Fruit fly (Drosophila melanogaster) whole organism, prepupa: ENCODE results near the gene CG15773.

Experiments
- Blimp-1 ChIP-seq: fragments of 200-800 bp; sonication (Bioruptor generic); optimal IDR thresholded peaks from 3 replicates; lab custom pipeline; 2017; ENCODE audit warnings: missing biosample characterization, missing genetic modification characterization, mild to moderate bottlenecking, moderate library complexity, missing genetic modification reagents
- CG10631 ChIP-seq: fragments of 200-800 bp; sonication (Bioruptor generic); optimal IDR thresholded peaks from 2 replicates; lab custom pipeline; 2016; ENCODE audit warnings: missing biosample characterization, missing genetic modification characterization
- CG10669 ChIP-seq: fragments of 200-800 bp; sonication (Bioruptor generic); optimal IDR thresholded peaks from 3 replicates; lab custom pipeline; 2018; ENCODE audit warnings: missing biosample characterization, mild to moderate bottlenecking, missing genetic modification characterization, moderate library complexity
- CG11294 ChIP-seq: fragments of 200-800 bp; sonication (Bioruptor generic); IDR thresholded peaks from 2 replicates; pipeline ENCODE4 v1.3.6; 2022; ENCODE audit warnings: missing biosample characterization, missing genetic modification characterization
- CG11762 ChIP-seq: fragments of 200-800 bp; sonication (Bioruptor generic); optimal IDR thresholded peaks from 3 replicates; lab custom pipeline; 2016; ENCODE audit warnings: missing biosample characterization, missing genetic modification characterization; ENCODE audit not compliant: insufficient read depth
- CG15336 ChIP-seq: fragments of 200-800 bp; sonication (Bioruptor generic); IDR thresholded peaks from 2 replicates; pipeline ENCODE4 v1.3.6; 2022; ENCODE audit warnings: missing biosample characterization, missing genetic modification characterization
- CG16779 ChIP-seq: fragments of 200-800 bp; sonication (Bioruptor generic); optimal IDR thresholded peaks from 3 replicates; lab custom pipeline; 2017; ENCODE audit warnings: missing biosample characterization, mild to moderate bottlenecking, missing genetic modification characterization
- CG3032 ChIP-seq: fragments of 200-800 bp; optimal IDR thresholded peaks from 2 replicates; lab custom pipeline; 2019; ENCODE audit warnings: missing biosample characterization, mild to moderate bottlenecking, missing genetic modification characterization, moderate library complexity
- CG31627 ChIP-seq: fragments of 200-800 bp; sonication (Bioruptor generic); optimal IDR thresholded peaks from 3 replicates; lab custom pipeline; 2016; ENCODE audit warnings: missing biosample characterization, missing genetic modification characterization
- CG32006 ChIP-seq: fragments of 200-800 bp; sonication (Bioruptor generic); optimal IDR thresholded peaks from 3 replicates; lab custom pipeline; 2017; ENCODE audit warnings: missing biosample characterization, mild to moderate bottlenecking, missing genetic modification characterization
- CG34406 ChIP-seq: fragments of 200-800 bp; sonication (Bioruptor generic); optimal IDR thresholded peaks from 3 replicates; lab custom pipeline; 2016; ENCODE audit warnings: missing biosample characterization, missing genetic modification characterization
- CG3919 ChIP-seq: fragments of 200-800 bp; sonication (Bioruptor generic); optimal IDR thresholded peaks from 3 replicates; lab custom pipeline; 2016; ENCODE audit warnings: missing biosample characterization, missing genetic modification characterization
- CG4318 ChIP-seq: fragments of 200-800 bp; sonication (Bioruptor generic); optimal IDR thresholded peaks from 3 replicates; lab custom pipeline; 2017; ENCODE audit warnings: missing biosample characterization, mild to moderate bottlenecking, missing genetic modification characterization
- CG6163 ChIP-seq: fragments of 200-800 bp; sonication (Bioruptor generic); IDR thresholded peaks from 3 replicates; pipeline ENCODE4 v1.3.6; 2022; ENCODE audit warnings: missing biosample characterization, missing genetic modification characterization
- CG6276 ChIP-seq: fragments of 200-800 bp; sonication (Bioruptor generic); optimal IDR thresholded peaks from 2 replicates; lab custom pipeline; 2017; ENCODE audit warnings: missing biosample characterization, mild to moderate bottlenecking, missing genetic modification characterization
- CG6792 ChIP-seq: fragments of 200-800 bp; sonication (Bioruptor generic); optimal IDR thresholded peaks from 3 replicates; lab custom pipeline; 2016; ENCODE audit warnings: missing biosample characterization, missing genetic modification characterization
- CG6808 ChIP-seq: fragments of 200-800 bp; sonication (Bioruptor generic); optimal IDR thresholded peaks from 3 replicates; lab custom pipeline; 2017; ENCODE audit warnings: missing biosample characterization, missing genetic modification characterization, mild to moderate bottlenecking, moderate library complexity, missing genetic modification reagents
- CG7368 ChIP-seq: fragments of 200-800 bp; sonication (Bioruptor generic); optimal IDR thresholded peaks from 3 replicates; lab custom pipeline; 2016; ENCODE audit warnings: missing biosample characterization, missing genetic modification characterization
- CG8119 ChIP-seq: fragments of 200-800 bp; sonication (Bioruptor generic); IDR thresholded peaks from 3 replicates; pipeline ENCODE4 v1.3.6; 2022; ENCODE audit warnings: missing biosample characterization, missing genetic modification characterization
- CG8319 ChIP-seq: fragments of 200-800 bp; sonication (Bioruptor generic); optimal IDR thresholded peaks from 3 replicates; lab custom pipeline; 2016; ENCODE audit warnings: missing biosample characterization, missing genetic modification characterization
- CG8632 ChIP-seq: fragments of 200-800 bp; sonication (Bioruptor generic); optimal IDR thresholded peaks from 3 replicates; lab custom pipeline; 2016; ENCODE audit warnings: missing biosample characterization, missing genetic modification characterization
- CG9139 ChIP-seq: fragments of 200-800 bp; sonication (Bioruptor generic); optimal IDR thresholded peaks from 3 replicates; lab custom pipeline; 2017; ENCODE audit warnings: missing biosample characterization, mild to moderate bottlenecking, missing genetic modification characterization
- Eip78C ChIP-seq: fragments of 200-800 bp; sonication (Bioruptor generic); peaks from one replicate; lab custom pipeline; 2016; ENCODE audit warnings: missing biosample characterization, missing genetic modification characterization
- Eip93F ChIP-seq: fragments of 200-800 bp; sonication (Bioruptor generic); optimal IDR thresholded peaks from 2 replicates; lab custom pipeline; 2016; ENCODE audit warnings: missing biosample characterization, mild to moderate bottlenecking, missing genetic modification characterization
- Ets21C ChIP-seq: fragments of 200-800 bp; sonication (Bioruptor generic); optimal IDR thresholded peaks from 3 replicates; lab custom pipeline; 2016; ENCODE audit warnings: missing biosample characterization, missing genetic modification characterization
- Ets96B ChIP-seq: fragments of 200-800 bp; optimal IDR thresholded peaks from 2 replicates; lab custom pipeline; 2019; ENCODE audit warnings: missing biosample characterization, mild to moderate bottlenecking, missing genetic modification characterization, moderate library complexity
- Gug ChIP-seq: fragments of 200-800 bp; sonication (Bioruptor generic); IDR thresholded peaks from 2 replicates; pipeline ENCODE4 v1.3.6; 2022; ENCODE audit warnings: missing biosample characterization, missing genetic modification characterization
- Lpt ChIP-seq: fragments of 200-800 bp; sonication (Bioruptor generic); optimal IDR thresholded peaks from 3 replicates; lab custom pipeline; 2016; ENCODE audit warnings: missing biosample characterization, missing genetic modification characterization
- Met ChIP-seq: fragments of 200-800 bp; sonication (Bioruptor generic); optimal IDR thresholded peaks from 3 replicates; lab custom pipeline; 2016; ENCODE audit warnings: missing biosample characterization, missing genetic modification characterization
- Smox ChIP-seq: fragments of 200-800 bp; sonication (Bioruptor generic); optimal IDR thresholded peaks from 3 replicates; lab custom pipeline; 2016; ENCODE audit warnings: missing biosample characterization, missing genetic modification characterization
- Sox102F ChIP-seq: fragments of 200-800 bp; sonication (Bioruptor generic); optimal IDR thresholded peaks from 2 replicates; lab custom pipeline; 2016; ENCODE audit warnings: missing biosample characterization, mild to moderate bottlenecking, missing genetic modification characterization
- Sox14 ChIP-seq: fragments of 200-800 bp; sonication (Bioruptor generic); optimal IDR thresholded peaks from 3 replicates; lab custom pipeline; 2016; ENCODE audit warnings: missing biosample characterization, missing genetic modification characterization
- Sox15 ChIP-seq: fragments of 200-800 bp; sonication (Bioruptor generic); optimal IDR thresholded peaks from 3 replicates; lab custom pipeline; 2016; ENCODE audit warnings: missing biosample characterization, missing genetic modification characterization
- achi ChIP-seq: fragments of 200-800 bp; sonication (Bioruptor generic); optimal IDR thresholded peaks from 3 replicates; lab custom pipeline; 2016; ENCODE audit warnings: missing biosample characterization, missing genetic modification characterization
- dac ChIP-seq: fragments of 200-800 bp; sonication (Bioruptor generic); optimal IDR thresholded peaks from 2 replicates; lab custom pipeline; 2017; ENCODE audit warnings: missing biosample characterization, mild to moderate bottlenecking, missing genetic modification characterization
- dsx ChIP-seq: fragments of 200-800 bp; optimal IDR thresholded peaks from 3 replicates; lab custom pipeline; 2019; ENCODE audit warnings: missing biosample characterization, mild to moderate bottlenecking, missing genetic modification characterization, moderate library complexity; ENCODE audit not compliant: poor library complexity, severe bottlenecking
- eg ChIP-seq: fragments of 200-800 bp; sonication (Bioruptor generic); IDR thresholded peaks from 3 replicates; pipeline ENCODE4 v1.3.6; 2022; ENCODE audit warnings: missing biosample characterization, missing genetic modification characterization
- esn ChIP-seq: fragments of 200-800 bp; sonication (Bioruptor generic); optimal IDR thresholded peaks from 2 replicates; lab custom pipeline; 2016; ENCODE audit warnings: missing biosample characterization, mild to moderate bottlenecking, missing genetic modification characterization, moderate library complexity
- fd59A ChIP-seq: fragments of 200-800 bp; sonication (Bioruptor generic); optimal IDR thresholded peaks from 2 replicates; lab custom pipeline; 2017; ENCODE audit warnings: missing biosample characterization, mild to moderate bottlenecking, missing genetic modification characterization, missing genetic modification reagents
- fd85E ChIP-seq: fragments of 200-800 bp; sonication (Bioruptor generic); optimal IDR thresholded peaks from 3 replicates; lab custom pipeline; 2016; ENCODE audit warnings: missing biosample characterization, missing genetic modification characterization
- fkh ChIP-seq: fragments of 200-800 bp; sonication (Bioruptor generic); optimal IDR thresholded peaks from 3 replicates; lab custom pipeline; 2017; ENCODE audit warnings: missing biosample characterization, mild to moderate bottlenecking, missing genetic modification characterization, moderate library complexity
- lz ChIP-seq: fragments of 200-800 bp; sonication (Bioruptor generic); optimal IDR thresholded peaks from 3 replicates; lab custom pipeline; 2016; ENCODE audit warnings: missing biosample characterization, missing genetic modification characterization
- net ChIP-seq: fragments of 200-800 bp; sonication (Bioruptor generic); optimal IDR thresholded peaks from 3 replicates; lab custom pipeline; 2016; ENCODE audit warnings: missing biosample characterization, missing genetic modification characterization
- pdm3 ChIP-seq: fragments of 200-800 bp; sonication (Bioruptor generic); optimal IDR thresholded peaks from 3 replicates; lab custom pipeline; 2016; ENCODE audit warnings: missing biosample characterization, missing genetic modification characterization
- salr ChIP-seq, 2 experiments: fragments of 200-800 bp; sonication (Bioruptor generic); optimal IDR thresholded peaks; 3 replicates each; lab custom pipeline; 2016 to 2018; ENCODE audit warnings: missing biosample characterization in 2 of 2, missing genetic modification characterization in 2 of 2, mild to moderate bottlenecking in 1 of 2
- ss ChIP-seq, 2 experiments: fragments of 200-800 bp; sonication (Bioruptor generic); optimal IDR thresholded peaks; 2 replicates in 1 of 2; 3 replicates in 1 of 2; lab custom pipeline; 2017 to 2018; ENCODE audit warnings: mild to moderate bottlenecking in 2 of 2, missing biosample characterization in 2 of 2, missing genetic modification characterization in 2 of 2, moderate library complexity in 1 of 2
- svp ChIP-seq: fragments of 200-800 bp; sonication (Bioruptor generic); peaks from one replicate; lab custom pipeline; 2016; ENCODE audit warnings: missing biosample characterization, missing genetic modification characterization
- topi ChIP-seq: fragments of 200-800 bp; sonication (Bioruptor generic); optimal IDR thresholded peaks from 3 replicates; lab custom pipeline; 2016; ENCODE audit warnings: missing biosample characterization, missing genetic modification characterization
- vri ChIP-seq: fragments of 200-800 bp; sonication (Bioruptor generic); optimal IDR thresholded peaks from 3 replicates; lab custom pipeline; 2016; ENCODE audit warnings: missing biosample characterization, mild to moderate bottlenecking, missing genetic modification characterization

The CG15773 gene

dm6 chrX:5754837-5755828 lies 22.6 kb downstream of the CG15773 start, which contains the start of the genes lin-52 and CG15771:
lin-52 (minus strand) TSS chrX:5754958.
CG15771 (plus strand) TSS chrX:5755574.
- peak; percentile 91 for TF ChIP-seq CG7368 (GFP tag; lab: Kevin White, UChicago)
- TF ChIP-seq Lpt, result peak; percentile 94
- peak; percentile 95 for TF ChIP-seq Gug (GFP tag; lab: Robert Waterston, UW)
- peak; percentile 98 for TF ChIP-seq CG15336 (GFP tag; lab: Robert Waterston, UW)
- TF ChIP-seq CG9139 (GFP tag; lab: Kevin White, UChicago), result peak; percentile 95
- peak; percentile 95 for TF ChIP-seq eg (GFP tag; lab: Robert Waterston, UW)
- peak; percentile 95 for TF ChIP-seq CG11762
- peak; percentile 96 for TF ChIP-seq CG3032
- TF ChIP-seq CG8319 (GFP tag; lab: Kevin White, UChicago), result peak; percentile 88
- TF ChIP-seq Sox102F (GFP tag; lab: Kevin White, UChicago), result peak; percentile 94
- peak; percentile 95 for TF ChIP-seq net (GFP tag; lab: Kevin White, UChicago)
- peak; percentile 94 for TF ChIP-seq fd59A (GFP tag; lab: Kevin White, UChicago)
- peak; percentile 92 for TF ChIP-seq CG31627 (GFP tag; lab: Kevin White, UChicago)
- TF ChIP-seq topi (GFP tag; lab: Kevin White, UChicago), result peak; percentile 93
- TF ChIP-seq Blimp-1 (GFP tag; lab: Kevin White, UChicago), result peak; percentile 92
- TF ChIP-seq fd85E (GFP tag; lab: Kevin White, UChicago), result peak; percentile 89
- TF ChIP-seq CG32006 (GFP tag; lab: Kevin White, UChicago), result peak; percentile 97
- peak; percentile 96 for TF ChIP-seq CG6792
- peak; percentile 83 to 92 for TF ChIP-seq salr (GFP tag; optimal IDR thresholded peaks at IDR 0.05; lab: Kevin White, UChicago)
- TF ChIP-seq achi (GFP tag; lab: Kevin White, UChicago), result peak; percentile 95
- peak; percentile 95 for TF ChIP-seq lz (GFP tag; lab: Kevin White, UChicago)
- peak; percentile 96 for TF ChIP-seq dac (GFP tag; lab: Kevin White, UChicago)
- TF ChIP-seq CG4318 (GFP tag; lab: Kevin White, UChicago), result peak; percentile 94
- peak; percentile 93 for TF ChIP-seq CG11294 (GFP tag; lab: Robert Waterston, UW)
- peak; percentile 98 for TF ChIP-seq CG8119 (GFP tag; lab: Robert Waterston, UW)
- TF ChIP-seq pdm3 (GFP tag; lab: Kevin White, UChicago), result peak; percentile 96
- peak; percentile 91 for TF ChIP-seq Sox14 (GFP tag; lab: Kevin White, UChicago)
- peak; percentile 96 to 97 for TF ChIP-seq ss (GFP tag; optimal IDR thresholded peaks at IDR 0.05; lab: Kevin White, UChicago)
- TF ChIP-seq Eip93F (GFP tag; lab: Kevin White, UChicago), result peak; percentile 94
- peak; percentile 98 for TF ChIP-seq Eip78C (GFP tag; lab: Kevin White, UChicago)
- peak; percentile 93 for TF ChIP-seq CG16779 (tag; lab: Kevin White, UChicago)
- TF ChIP-seq Smox (GFP tag; lab: Kevin White, UChicago), result peak; percentile 93
- peak; percentile 95 for TF ChIP-seq CG10631 (GFP tag; lab: Kevin White, UChicago)
- TF ChIP-seq Ets96B (tag; lab: Kevin White, UChicago), result peak; percentile 93
- TF ChIP-seq CG8632 (GFP tag; lab: Kevin White, UChicago), result peak; percentile 94
- peak; percentile 96 for TF ChIP-seq esn (GFP tag; lab: Kevin White, UChicago)
- peak; percentile 95 for TF ChIP-seq Sox15 (GFP tag; lab: Kevin White, UChicago)
- peak; percentile 94 for TF ChIP-seq CG34406
- TF ChIP-seq Met, result peak; percentile 96
- TF ChIP-seq vri (GFP tag; lab: Kevin White, UChicago), result peak; percentile 91
- peak; percentile 92 for TF ChIP-seq dsx (GFP tag; lab: Kevin White, UChicago)
- TF ChIP-seq Ets21C (GFP tag; lab: Kevin White, UChicago), result peak; percentile 86
- TF ChIP-seq CG3919, result peak; percentile 94
- peak; percentile 95 for TF ChIP-seq CG10669 (GFP tag; lab: Kevin White, UChicago)
- TF ChIP-seq fkh (GFP tag; lab: Kevin White, UChicago), result peak; percentile 98
- peak; percentile 97 for TF ChIP-seq svp
- TF ChIP-seq CG6276 (GFP tag; lab: Kevin White, UChicago), result peak; percentile 96
- TF ChIP-seq CG6163, result peak; percentile 94
- peak; percentile 98 for TF ChIP-seq CG6808 (GFP tag; lab: Kevin White, UChicago)
